Worm (Caenorhabditis elegans) whole organism, L4 larva: ENCODE results near the gene F32D8.5.
A peak's percentile ranks its signal among the peaks of the same experiment; 100 is the strongest.

Experiments used
- F10B5.3 ChIP-seq: sonication (generic microtip); optimal IDR thresholded peaks from 2 replicates; lab custom pipeline; 2016; ENCODE audit warnings: mild to moderate bottlenecking, missing genetic modification characterization, missing compliant biosample characterization
- F26F4.8 ChIP-seq: fragments of 200-800 bp; sonication (Bioruptor generic); conservative IDR thresholded peaks from 2 replicates; pipeline ENCODE4 v1.3.6; 2022; ENCODE audit warnings: missing genetic modification characterization, missing compliant biosample characterization
- F37D6.2 ChIP-seq: sonication (generic microtip); optimal IDR thresholded peaks from 2 replicates; lab custom pipeline; 2016; ENCODE audit warnings: mild to moderate bottlenecking, missing genetic modification characterization, missing compliant biosample characterization
- T26A8.4 ChIP-seq: fragments of 200-800 bp; sonication (Bioruptor generic); IDR thresholded peaks from 2 replicates; pipeline ENCODE4 v1.3.6; 2022; ENCODE audit warnings: missing genetic modification characterization, missing compliant biosample characterization
- ZK337.2 ChIP-seq: fragments of 200-800 bp; sonication (Bioruptor generic); IDR thresholded peaks from 2 replicates; pipeline ENCODE4 v1.3.6; 2022; ENCODE audit warnings: missing genetic modification reagents, missing genetic modification characterization, missing compliant biosample characterization
- ZK546.5 ChIP-seq, 2 experiments: sonication (generic microtip); optimal IDR thresholded peaks; 2 replicates each; lab custom pipeline; 2017; ENCODE audit warnings: missing biosample characterization in 2 of 2, missing genetic modification characterization in 2 of 2
- aha-1 ChIP-seq: fragments of 150-350 bp; peaks from one replicate; lab custom pipeline; 2014; ENCODE audit warnings: missing biosample characterization, missing genetic modification characterization
- ceh-20 ChIP-seq: fragments of 200-800 bp; sonication (Bioruptor generic); IDR thresholded peaks from 2 replicates; pipeline ENCODE4 v1.3.6; 2022; ENCODE audit warnings: missing genetic modification reagents, missing genetic modification characterization, missing compliant biosample characterization
- ceh-28 ChIP-seq: fragments of 150-350 bp; optimal IDR thresholded peaks from 2 replicates; lab custom pipeline; 2014; ENCODE audit warnings: missing biosample characterization, missing genetic modification reagents, missing genetic modification characterization
- ceh-44 ChIP-seq: fragments of 200-800 bp; sonication (Bioruptor generic); IDR thresholded peaks from 2 replicates; pipeline ENCODE4 v1.3.6; 2022; ENCODE audit warnings: missing genetic modification reagents, missing genetic modification characterization, missing compliant biosample characterization
- ceh-82 ChIP-seq: sonication (generic microtip); optimal IDR thresholded peaks from 2 replicates; lab custom pipeline; 2017; ENCODE audit warnings: missing biosample characterization, missing genetic modification characterization
- ces-1 ChIP-seq: fragments of 150-350 bp; sonication (generic microtip); optimal IDR thresholded peaks from 4 replicates; lab custom pipeline; 2014; ENCODE audit warnings: missing biosample characterization, missing genetic modification reagents, missing genetic modification characterization
- cey-2 ChIP-seq: sonication (generic microtip); optimal IDR thresholded peaks from 3 replicates; lab custom pipeline; 2017; ENCODE audit warnings: missing genetic modification characterization, mild to moderate bottlenecking, missing compliant biosample characterization, antibody characterized with exemption, borderline replicate concordance; ENCODE audit not compliant: insufficient read depth
- daf-16 ChIP-seq, 3 experiments: sonication (generic microtip); optimal IDR thresholded peaks; 2 replicates each; lab custom pipeline; 2016 to 2017; ENCODE audit warnings: missing genetic modification characterization in 3 of 3, missing genetic modification reagents in 3 of 3, mild to moderate bottlenecking in 2 of 3, missing compliant biosample characterization in 2 of 3, missing biosample characterization in 1 of 3, moderate library complexity in 1 of 3
- daf-8 ChIP-seq: fragments of 200-800 bp; sonication (Bioruptor generic); IDR thresholded peaks from 2 replicates; pipeline ENCODE4 v1.3.6; 2022; ENCODE audit warnings: missing genetic modification characterization, missing compliant biosample characterization
- dpl-1 ChIP-seq: fragments of 150-350 bp; optimal IDR thresholded peaks from 2 replicates; lab custom pipeline; 2014; ENCODE audit warnings: missing biosample characterization, missing genetic modification reagents, missing genetic modification characterization
- egl-43 ChIP-seq: fragments of 200-800 bp; sonication (Bioruptor generic); IDR thresholded peaks from 2 replicates; pipeline ENCODE4 v1.3.6; 2022; ENCODE audit warnings: missing genetic modification reagents, missing genetic modification characterization, missing compliant biosample characterization
- fkh-10 ChIP-seq: fragments of 150-350 bp; optimal IDR thresholded peaks from 2 replicates; lab custom pipeline; 2014; ENCODE audit warnings: missing biosample characterization, missing genetic modification reagents, missing genetic modification characterization
- fos-1 ChIP-seq: fragments of 150-350 bp; optimal IDR thresholded peaks from 2 replicates; lab custom pipeline; 2014; ENCODE audit warnings: missing biosample characterization, missing genetic modification characterization
- gei-8 ChIP-seq: fragments of 200-800 bp; sonication (Bioruptor generic); optimal IDR thresholded peaks from 2 replicates; lab custom pipeline; 2018; ENCODE audit warnings: mild to moderate bottlenecking, missing genetic modification characterization, missing compliant biosample characterization
- hif-1 ChIP-seq, 2 experiments: sonication (generic microtip); optimal IDR thresholded peaks; 2 replicates each; lab custom pipeline; 2016 to 2017; ENCODE audit warnings: missing compliant biosample characterization in 2 of 2, missing genetic modification characterization in 2 of 2, missing genetic modification reagents in 2 of 2, missing genotype in 2 of 2, mild to moderate bottlenecking in 1 of 2
- hlh-30 ChIP-seq: sonication (generic microtip); optimal IDR thresholded peaks from 2 replicates; lab custom pipeline; 2017; ENCODE audit warnings: antibody characterized with exemption, mild to moderate bottlenecking, missing genetic modification characterization, missing compliant biosample characterization; ENCODE audit not compliant: insufficient read depth
- hmg-1.1 ChIP-seq: fragments of 200-800 bp; sonication (Bioruptor generic); IDR thresholded peaks from 2 replicates; pipeline ENCODE4 v1.3.6; 2022; ENCODE audit warnings: missing genetic modification reagents, missing genetic modification characterization, missing compliant biosample characterization
- lim-7 ChIP-seq: fragments of 200-800 bp; sonication (Bioruptor generic); IDR thresholded peaks from 2 replicates; pipeline ENCODE4 v1.3.6; 2022; ENCODE audit warnings: missing genetic modification characterization, missing compliant biosample characterization
- lin-39 ChIP-seq: fragments of 150-350 bp; optimal IDR thresholded peaks from 2 replicates; lab custom pipeline; 2014; ENCODE audit warnings: missing biosample characterization, missing genetic modification reagents, missing genetic modification characterization
- lsy-2 ChIP-seq, 2 experiments: fragments of 150-350 bp in 1 of 2; sonication (generic microtip) in 1 of 2; optimal IDR thresholded peaks; 2 replicates each; lab custom pipeline; 2014 to 2017; ENCODE audit warnings: missing biosample characterization in 2 of 2, missing genetic modification characterization in 2 of 2
- mdl-1 ChIP-seq, 2 experiments: fragments of 150-350 bp in 1 of 2; sonication (generic microtip) in 1 of 2; optimal IDR thresholded peaks; 2 replicates each; lab custom pipeline; 2014 to 2017; ENCODE audit warnings: missing biosample characterization in 2 of 2, missing genetic modification characterization in 2 of 2
- mdt-29 ChIP-seq: fragments of 200-800 bp; sonication (Bioruptor generic); IDR thresholded peaks from 2 replicates; pipeline ENCODE4 v1.3.6; 2022; ENCODE audit warnings: missing genetic modification reagents, missing genetic modification characterization, missing compliant biosample characterization
- mxl-3 ChIP-seq: fragments of 200-800 bp; sonication (Bioruptor generic); optimal IDR thresholded peaks from 2 replicates; lab custom pipeline; 2018; ENCODE audit warnings: mild to moderate bottlenecking, missing genetic modification characterization, missing compliant biosample characterization
- nhr-11 ChIP-seq: fragments of 150-350 bp; optimal IDR thresholded peaks from 2 replicates; lab custom pipeline; 2014; ENCODE audit warnings: missing biosample characterization, missing genetic modification characterization
- nhr-111 ChIP-seq: fragments of 200-800 bp; sonication (Bioruptor generic); optimal IDR thresholded peaks from 2 replicates; lab custom pipeline; 2018; ENCODE audit warnings: mild to moderate bottlenecking, missing genetic modification characterization, missing compliant biosample characterization
- nhr-41 ChIP-seq: fragments of 200-800 bp; sonication (Bioruptor generic); IDR thresholded peaks from 2 replicates; pipeline ENCODE4 v1.3.6; 2022; ENCODE audit warnings: missing genetic modification reagents, missing genetic modification characterization, missing compliant biosample characterization
- pqm-1 ChIP-seq: sonication (generic microtip); optimal IDR thresholded peaks from 2 replicates; lab custom pipeline; 2017; ENCODE audit warnings: missing biosample characterization, missing genetic modification characterization
- rbr-2 ChIP-seq: sonication (generic microtip); optimal IDR thresholded peaks from 2 replicates; lab custom pipeline; 2016; ENCODE audit warnings: missing genotype, missing genetic modification characterization, missing compliant biosample characterization
- sdz-12 ChIP-seq: fragments of 200-800 bp; sonication (Bioruptor generic); optimal IDR thresholded peaks from 2 replicates; lab custom pipeline; 2018; ENCODE audit warnings: mild to moderate bottlenecking, missing genetic modification characterization, missing compliant biosample characterization
- snpc-1.2 ChIP-seq: fragments of 200-800 bp; sonication (Bioruptor generic); IDR thresholded peaks from 2 replicates; pipeline ENCODE4 v1.3.6; 2022; ENCODE audit warnings: missing genetic modification reagents, missing genetic modification characterization, missing compliant biosample characterization
- spr-1 ChIP-seq: sonication (generic microtip); optimal IDR thresholded peaks from 2 replicates; lab custom pipeline; 2016; ENCODE audit warnings: mild to moderate bottlenecking, missing genetic modification characterization, missing compliant biosample characterization
- tag-97 ChIP-seq: fragments of 200-800 bp; sonication (Bioruptor generic); IDR thresholded peaks from 2 replicates; pipeline ENCODE4 v1.3.6; 2022; ENCODE audit warnings: missing genetic modification characterization, missing compliant biosample characterization
- unc-130 ChIP-seq: sonication (generic microtip); optimal IDR thresholded peaks from 2 replicates; lab custom pipeline; 2016; ENCODE audit warnings: missing genetic modification reagents, missing genetic modification characterization, missing compliant biosample characterization
- unc-39 ChIP-seq: sonication (generic microtip); optimal IDR thresholded peaks from 2 replicates; lab custom pipeline; 2017; ENCODE audit warnings: missing biosample characterization, missing genetic modification characterization
- unc-62 ChIP-seq, 3 experiments: fragments of 150-350 bp in 1 of 3; sonication (generic microtip); optimal IDR thresholded peaks in 2 of 3; peaks in 1 of 3; 1 replicate in 1 of 3; 2 replicates in 2 of 3; lab custom pipeline; 2014 to 2017; ENCODE audit warnings: missing biosample characterization in 3 of 3, missing genetic modification characterization in 3 of 3, missing genetic modification reagents in 3 of 3, missing genotype in 1 of 3
- zag-1 ChIP-seq: fragments of 150-350 bp; optimal IDR thresholded peaks from 2 replicates; lab custom pipeline; 2014; ENCODE audit warnings: missing biosample characterization, missing genetic modification characterization
- zfp-2 ChIP-seq: sonication (generic microtip); optimal IDR thresholded peaks from 2 replicates; lab custom pipeline; 2016; ENCODE audit warnings: mild to moderate bottlenecking, missing genetic modification characterization, missing compliant biosample characterization
- ztf-11 ChIP-seq: fragments of 150-350 bp; optimal IDR thresholded peaks from 2 replicates; lab custom pipeline; 2014; ENCODE audit warnings: missing biosample characterization, missing genetic modification characterization
- ztf-7 ChIP-seq: fragments of 150-350 bp; optimal IDR thresholded peaks from 2 replicates; lab custom pipeline; 2014; ENCODE audit warnings: missing biosample characterization, missing genetic modification characterization

The F32D8.5 gene

ce11 chrV:10871457-10871861 lies 23.1 kb upstream of the F32D8.5 start (continued):
- TF ChIP-seq nhr-41 (GFP tag; lab: Robert Waterston, UW) (no peak), zag-1 (tag; lab: Kevin White, UChicago) (no peak), tag-97 (GFP tag; lab: Robert Waterston, UW) (no peak), lsy-2 (tag; optimal IDR thresholded peaks at IDR 0.05; lab: Kevin White, UChicago) (peak; percentile 76 to 79), rbr-2 (peak; percentile 75), ceh-82 (no peak), lin-39 (tag; lab: Kevin White, UChicago) (no peak), zfp-2 (tag; lab: Kevin White, UChicago) (no peak), gei-8 (GFP tag; lab: Kevin White, UChicago) (peak; percentile 47), unc-62 (GFP tag; optimal IDR thresholded peaks at IDR 0.05 in 1 of 2; lab: Kevin White, UChicago) (peak in 1 of 2 experiments; percentile 95), unc-62 (tag; optimal IDR thresholded peaks at IDR 0.05; lab: Kevin White, UChicago) (no peak), cey-2 (tag; lab: Kevin White, UChicago) (no peak), ztf-7 (no peak), ceh-44 (GFP tag; lab: Robert Waterston, UW) (no peak), dpl-1 (peak; percentile 41), snpc-1.2 (GFP tag; lab: Robert Waterston, UW) (no peak), sdz-12 (GFP tag; lab: Kevin White, UChicago) (no peak), daf-16 (GFP tag; optimal IDR thresholded peaks at IDR 0.05; lab: Kevin White, UChicago) (no peak), daf-16 (tag; optimal IDR thresholded peaks at IDR 0.05; lab: Kevin White, UChicago) (peak; percentile 45), ZK337.2 (peak; percentile 43; the same call in 1 of the 2 replicates), aha-1 (tag; lab: Kevin White, UChicago) (peak; percentile 99), hlh-30 (peak; percentile 99), fos-1 (tag; lab: Kevin White, UChicago) (no peak), ZK546.5 (tag; optimal IDR thresholded peaks at IDR 0.05; lab: Kevin White, UChicago) (no peak)

ce11 chrV:10873190-10873589 lies 21.4 kb upstream of the F32D8.5 start:
- TF ChIP-seq hmg-1.1, result no peak
- TF ChIP-seq unc-62 (GFP tag; optimal IDR thresholded peaks at IDR 0.05 in 1 of 2; lab: Kevin White, UChicago), result peak in 1 of 2 experiments; percentile 76
- no peak for TF ChIP-seq unc-62 (tag; optimal IDR thresholded peaks at IDR 0.05; lab: Kevin White, UChicago)
- peak in 1 of 2 experiments; percentile 18 for TF ChIP-seq mdl-1 (tag; optimal IDR thresholded peaks at IDR 0.05; lab: Kevin White, UChicago)
- peak; percentile 39 for TF ChIP-seq hlh-30
- no peak for TF ChIP-seq ztf-11 (tag; lab: Kevin White, UChicago)
- no peak for TF ChIP-seq daf-16 (GFP tag; optimal IDR thresholded peaks at IDR 0.05; lab: Kevin White, UChicago)
- TF ChIP-seq daf-16 (tag; optimal IDR thresholded peaks at IDR 0.05; lab: Kevin White, UChicago), result peak; percentile 0
- TF ChIP-seq, all 104 proteins: peak for 4

- TF ChIP-seq mxl-3 (GFP tag; lab: Kevin White, UChicago), result no peak
- no peak for TF ChIP-seq ceh-28 (tag; lab: Kevin White, UChicago)
- no peak for TF ChIP-seq unc-130 (GFP tag; lab: Kevin White, UChicago)
- peak; percentile 74 for TF ChIP-seq fkh-10 (GFP tag; lab: Kevin White, UChicago)
- no peak for TF ChIP-seq nhr-111
- no peak for TF ChIP-seq nhr-11 (tag; lab: Kevin White, UChicago)
- TF ChIP-seq lim-7, result no peak
- TF ChIP-seq hif-1 (tag; optimal IDR thresholded peaks at IDR 0.05; lab: Kevin White, UChicago), result peak in 1 of 2 experiments; percentile 24
- TF ChIP-seq lsy-2 (tag; optimal IDR thresholded peaks at IDR 0.05; lab: Kevin White, UChicago), result peak in 1 of 2 experiments; percentile 44
- TF ChIP-seq unc-62 (GFP tag; optimal IDR thresholded peaks at IDR 0.05 in 1 of 2; lab: Kevin White, UChicago), result peak in 1 of 2 experiments; percentile 90
- TF ChIP-seq unc-62 (tag; optimal IDR thresholded peaks at IDR 0.05; lab: Kevin White, UChicago), result no peak
- TF ChIP-seq F37D6.2 (tag; lab: Kevin White, UChicago), result no peak
- TF ChIP-seq unc-39 (tag; lab: Kevin White, UChicago), result no peak
- no peak for TF ChIP-seq egl-43
- peak; percentile 92 for TF ChIP-seq ces-1 (GFP tag; lab: Kevin White, UChicago)
- no peak for TF ChIP-seq F10B5.3 (tag; lab: Kevin White, UChicago)
- TF ChIP-seq ceh-20 (GFP tag; lab: Robert Waterston, UW), result no peak
- no peak for TF ChIP-seq F26F4.8
- no peak for TF ChIP-seq daf-8 (GFP tag; lab: Robert Waterston, UW)
- TF ChIP-seq T26A8.4 (GFP tag; lab: Robert Waterston, UW), result no peak
- no peak for TF ChIP-seq mdt-29 (GFP tag; lab: Robert Waterston, UW)
- TF ChIP-seq spr-1 (tag; lab: Kevin White, UChicago), result no peak
- no peak for TF ChIP-seq ceh-44 (GFP tag; lab: Robert Waterston, UW)
- TF ChIP-seq pqm-1 (tag; lab: Kevin White, UChicago), result no peak
These were observed 19.5 kb upstream of the F32D8.5 start for ce11 chrV:10874938-10875599.
